Worm (Caenorhabditis elegans): ENCODE measurements around the gene Y55B1AR.2.

Y55B1AR.2 gene

ce11 chrIII:555650-556049, 42.9 kb downstream of the Y55B1AR.2 start, which contains the start of gene B0353.1:
Gene B0353.1 (plus strand): TSS chrIII:555950.
- TF ChIP-seq fkh-10 (GFP tag; optimal IDR thresholded peaks at IDR 0.05) (no peak), lin-39 (tag; optimal IDR thresholded peaks at IDR 0.05) (no peak), mep-1 (tag; optimal IDR thresholded peaks at IDR 0.05) (no peak), nhr-19 (GFP tag; conservative IDR thresholded peaks at IDR 0.05) (no peak), nhr-47 (tag; optimal IDR thresholded peaks at IDR 0.05) (no peak), ceh-90 (tag; optimal IDR thresholded peaks at IDR 0.05) (no peak), ceh-63 (GFP tag; optimal IDR thresholded peaks at IDR 0.05) (no peak), F16B12.6 (tag; optimal IDR thresholded peaks at IDR 0.05) (no peak), nhr-28 (tag; optimal IDR thresholded peaks at IDR 0.05) (no peak), lin-14 (GFP tag; optimal IDR thresholded peaks at IDR 0.05) (no peak), ceh-8 (GFP tag; optimal IDR thresholded peaks at IDR 0.05) (no peak), sox-4 (tag; optimal IDR thresholded peaks at IDR 0.05) (no peak), mef-2 (tag; optimal IDR thresholded peaks at IDR 0.05) (no peak), fkh-4 (tag; optimal IDR thresholded peaks at IDR 0.05; ENCODE audit: borderline replicate concordance) (no peak), xbp-1 (tag; optimal IDR thresholded peaks at IDR 0.05) (no peak), unc-130 (tag; optimal IDR thresholded peaks at IDR 0.05) (no peak)

- TF ChIP-seq blmp-1 (tag; optimal IDR thresholded peaks at IDR 0.05) (peak; percentile 74), unc-130 (tag; optimal IDR thresholded peaks at IDR 0.05) (no peak)
These were observed 49.4 kb downstream of the Y55B1AR.2 start for ce11 chrIII:549231-549630.

ce11 chrIII:547709-548108, 50.9 kb downstream of the Y55B1AR.2 start:
- TF ChIP-seq C04F5.9 (tag; optimal IDR thresholded peaks at IDR 0.05) (no peak), egl-27 (tag; optimal IDR thresholded peaks at IDR 0.05) (no peak), hlh-17 (GFP tag; optimal IDR thresholded peaks at IDR 0.05; ENCODE audit: borderline replicate concordance) (no peak), lin-14 (GFP tag; optimal IDR thresholded peaks at IDR 0.05) (no peak), nhr-77 (tag; optimal IDR thresholded peaks at IDR 0.05) (no peak)

ce11 chrIII:541766-542165, 56.8 kb downstream of the Y55B1AR.2 start, which contains the start of gene T22F7.1:
Gene T22F7.1 (plus strand): TSS chrIII:542066.
- no peak for TF ChIP-seq C16A3.4 (tag; optimal IDR thresholded peaks at IDR 0.05)
- TF ChIP-seq unc-98 (GFP tag; IDR thresholded peaks at IDR 0.05) = no peak
- no peak for TF ChIP-seq fos-1 (tag; optimal IDR thresholded peaks at IDR 0.05)
- TF ChIP-seq vab-15 (tag; optimal IDR thresholded peaks at IDR 0.05) = no peak
- no peak for TF ChIP-seq Y116A8C.19 (tag; optimal IDR thresholded peaks at IDR 0.05; ENCODE audit: borderline replicate concordance)
- TF ChIP-seq snpc-4 (tag; optimal IDR thresholded peaks at IDR 0.05) = no peak
- TF ChIP-seq ceh-82 (tag; optimal IDR thresholded peaks at IDR 0.05) = no peak
- no peak for TF ChIP-seq rnt-1 (tag; optimal IDR thresholded peaks at IDR 0.05)
- TF ChIP-seq ceh-88 (GFP tag; IDR thresholded peaks at IDR 0.05) = no peak
- TF ChIP-seq nhr-85 (tag) = no peak
- no peak for TF ChIP-seq sptf-1 (tag; optimal IDR thresholded peaks at IDR 0.05)
- TF ChIP-seq pag-3 (tag; optimal IDR thresholded peaks at IDR 0.05; ENCODE audit: borderline replicate concordance, insufficient read depth) = no peak
- no peak for TF ChIP-seq efl-1 (optimal IDR thresholded peaks at IDR 0.05)
- no peak for TF ChIP-seq efl-1 (GFP tag; optimal IDR thresholded peaks at IDR 0.05 in 1 of 2)
- no peak for TF ChIP-seq ztf-11 (tag; optimal IDR thresholded peaks at IDR 0.05)
- TF ChIP-seq tlp-1 (tag; optimal IDR thresholded peaks at IDR 0.05) = no peak
- no peak for TF ChIP-seq mep-1 (tag; optimal IDR thresholded peaks at IDR 0.05)
- no peak for TF ChIP-seq ceh-63 (GFP tag; optimal IDR thresholded peaks at IDR 0.05)
- no peak for TF ChIP-seq aly-2 (tag; optimal IDR thresholded peaks at IDR 0.05)
- no peak for TF ChIP-seq dpl-1 (GFP tag; optimal IDR thresholded peaks at IDR 0.05)
- no peak for TF ChIP-seq elt-3 (tag; optimal IDR thresholded peaks at IDR 0.05)

Data from whole organism, L1 larva.